Worm (Caenorhabditis elegans) whole organism, early embryonic: ENCODE results near the gene far-5.

Source experiments
- B0310.2 ChIP-seq: sonication (generic microtip); optimal IDR thresholded peaks from 2 replicates; lab custom pipeline; 2016; ENCODE audit warnings: mild to moderate bottlenecking, missing genetic modification characterization, missing compliant biosample characterization
- F13C5.2 ChIP-seq: sonication (generic microtip); optimal IDR thresholded peaks from 2 replicates; lab custom pipeline; 2017; ENCODE audit warnings: mild to moderate bottlenecking, missing genetic modification characterization, inconsistent platforms, missing compliant biosample characterization
- aly-1 ChIP-seq: sonication (generic microtip); optimal IDR thresholded peaks from 2 replicates; lab custom pipeline; 2016; ENCODE audit warnings: missing genetic modification characterization, missing compliant biosample characterization
- ama-1 ChIP-seq: fragments of 150-350 bp; optimal IDR thresholded peaks from 2 replicates; lab custom pipeline; 2014
- ceh-13 ChIP-seq: fragments of 200-800 bp; sonication (Bioruptor generic); optimal IDR thresholded peaks from 2 replicates; lab custom pipeline; 2018; ENCODE audit warnings: mild to moderate bottlenecking, missing genetic modification characterization, missing compliant biosample characterization
- ceh-36 ChIP-seq: sonication (generic microtip); optimal IDR thresholded peaks from 2 replicates; lab custom pipeline; 2016; ENCODE audit warnings: missing genetic modification characterization, inconsistent platforms, missing compliant biosample characterization
- ets-7 ChIP-seq: sonication (generic microtip); optimal IDR thresholded peaks from 2 replicates; lab custom pipeline; 2016; ENCODE audit warnings: missing genotype, missing genetic modification characterization, missing compliant biosample characterization
- flt-1 ChIP-seq: fragments of 200-800 bp; sonication (Bioruptor generic); IDR thresholded peaks from 2 replicates; pipeline ENCODE4 v1.3.6; 2022; ENCODE audit warnings: missing genetic modification characterization, missing compliant biosample characterization
- hmbx-1 ChIP-seq: sonication (generic microtip); optimal IDR thresholded peaks from 2 replicates; lab custom pipeline; 2016; ENCODE audit warnings: mild to moderate bottlenecking, missing genetic modification characterization, missing compliant biosample characterization
- hmg-4 ChIP-seq: fragments of 200-800 bp; sonication (Bioruptor generic); optimal IDR thresholded peaks from 2 replicates; lab custom pipeline; 2018; ENCODE audit warnings: mild to moderate bottlenecking, missing genetic modification characterization, missing compliant biosample characterization
- hnd-1 ChIP-seq: sonication (generic microtip); optimal IDR thresholded peaks from 2 replicates; lab custom pipeline; 2016; ENCODE audit warnings: missing genetic modification characterization, missing compliant biosample characterization
- pes-1 ChIP-seq: fragments of 200-800 bp; sonication (Bioruptor generic); IDR thresholded peaks from 2 replicates; pipeline ENCODE4 v1.3.6; 2022; ENCODE audit warnings: missing genetic modification reagents, missing genetic modification characterization, missing compliant biosample characterization
- scrt-1 ChIP-seq: fragments of 200-800 bp; sonication (Bioruptor generic); IDR thresholded peaks from 2 replicates; pipeline ENCODE4 v1.3.6; 2022; ENCODE audit warnings: missing genetic modification characterization, missing compliant biosample characterization
- sea-1 ChIP-seq: fragments of 200-800 bp; sonication (Bioruptor generic); conservative IDR thresholded peaks from 2 replicates; pipeline ENCODE4 v1.3.6; 2022; ENCODE audit warnings: missing genetic modification characterization, missing compliant biosample characterization
- tbx-11 ChIP-seq: fragments of 200-800 bp; sonication (Bioruptor generic); IDR thresholded peaks from 2 replicates; pipeline ENCODE4 v1.3.6; 2022; ENCODE audit warnings: missing genetic modification characterization, missing compliant biosample characterization
- tbx-37 ChIP-seq: fragments of 200-800 bp; sonication (Bioruptor generic); conservative IDR thresholded peaks from 2 replicates; pipeline ENCODE4 v1.3.6; 2022; ENCODE audit warnings: missing genetic modification reagents, missing genetic modification characterization, missing compliant biosample characterization
- tra-4 ChIP-seq: sonication (generic microtip); optimal IDR thresholded peaks from 2 replicates; lab custom pipeline; 2017; ENCODE audit warnings: missing genetic modification characterization, missing compliant biosample characterization

Gene far-5

DNA sequence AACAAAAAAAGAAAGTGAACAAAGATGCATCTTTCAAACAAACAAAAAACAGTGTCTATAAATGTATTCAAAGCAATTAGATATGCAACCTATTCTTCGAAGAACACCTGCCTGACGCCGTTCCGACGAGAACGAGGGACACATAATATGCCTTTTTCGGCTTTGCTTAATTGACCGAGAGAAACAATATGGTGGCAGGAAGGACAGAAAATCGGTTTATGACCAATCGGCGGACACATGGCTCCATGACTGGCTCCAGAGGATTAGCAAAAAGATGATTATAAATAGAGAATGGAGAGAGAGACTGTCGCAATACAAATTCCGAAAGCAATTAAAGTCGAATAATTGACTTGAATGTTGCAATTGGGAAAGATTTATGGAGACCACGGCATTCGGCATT, 22.9 kb downstream of the far-5 start:
- no peak for TF ChIP-seq pes-1
- TF ChIP-seq ceh-13 (GFP tag; lab: Kevin White, UChicago), result no peak
- TF ChIP-seq aly-1, result no peak
- TF ChIP-seq B0310.2, result no peak
- TF ChIP-seq tra-4, result no peak
- no peak for TF ChIP-seq sea-1
- no peak for TF ChIP-seq tbx-37 (GFP tag; lab: Robert Waterston, UW)
- no peak for TF ChIP-seq hmg-4
- no peak for TF ChIP-seq hnd-1 (tag; lab: Kevin White, UChicago)
- TF ChIP-seq ceh-36 (tag; lab: Kevin White, UChicago), result no peak
- no peak for TF ChIP-seq scrt-1
- no peak for TF ChIP-seq flt-1
- TF ChIP-seq F13C5.2 (tag; lab: Kevin White, UChicago), result no peak
- no peak for TF ChIP-seq tbx-11 (GFP tag; lab: Robert Waterston, UW)
- no peak for TF ChIP-seq ama-1 (lab: Kevin White, UChicago)
- no peak for TF ChIP-seq hmbx-1 (tag; lab: Kevin White, UChicago)
- no peak for TF ChIP-seq ets-7

DNA sequence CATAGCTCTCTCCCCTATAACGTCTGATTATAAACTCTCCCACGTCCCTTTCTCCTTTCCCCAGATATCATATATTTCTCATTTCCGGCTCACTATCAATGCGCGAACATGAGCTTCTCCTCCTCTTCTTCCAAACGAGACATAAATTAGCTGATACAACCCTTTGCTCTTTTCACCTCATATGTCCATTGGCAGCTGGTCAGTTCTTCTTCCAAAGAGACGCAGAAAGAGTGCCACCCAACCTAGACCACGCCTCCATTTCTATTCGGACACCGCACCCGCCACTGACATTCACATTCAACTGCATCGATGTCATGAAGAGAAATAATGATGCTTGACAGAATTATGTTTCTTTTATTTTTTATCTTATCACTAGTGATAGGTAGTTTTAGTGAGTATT, 23.4 kb downstream of the far-5 start, which contains the start of gene fmi-1:
fmi-1 (plus strand) TSS at position 301 of the 400 bp plus-strand sequence.
- TF ChIP-seq pes-1, result no peak
- no peak for TF ChIP-seq hnd-1 (tag; lab: Kevin White, UChicago)
- TF ChIP-seq ceh-36 (tag; lab: Kevin White, UChicago), result no peak
- TF ChIP-seq ama-1 (lab: Kevin White, UChicago), result no peak
- TF ChIP-seq F13C5.2 (tag; lab: Kevin White, UChicago), result no peak
- TF ChIP-seq sea-1, result no peak
- TF ChIP-seq hmg-4, result no peak
- no peak for TF ChIP-seq ceh-13 (GFP tag; lab: Kevin White, UChicago)
- TF ChIP-seq tbx-37 (GFP tag; lab: Robert Waterston, UW), result no peak

DNA sequence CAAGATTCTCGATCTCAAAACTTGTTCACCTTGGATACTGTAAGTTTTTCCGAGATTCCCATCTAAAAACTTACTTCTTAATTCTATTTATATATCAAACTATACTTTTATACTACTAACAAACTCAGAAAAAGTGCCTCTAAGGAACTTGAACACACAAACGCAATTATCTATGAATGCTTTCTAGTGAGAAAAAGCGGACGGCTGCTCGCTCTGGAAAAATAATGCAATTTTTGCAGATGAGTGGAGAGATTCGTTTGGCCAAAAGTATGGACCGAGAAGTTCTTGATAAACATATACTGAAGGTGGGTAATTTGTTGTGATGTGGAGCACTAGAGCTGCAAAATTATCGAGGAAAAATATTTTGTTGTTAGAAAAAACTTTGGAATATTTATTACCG, 24.6 kb downstream of the far-5 start:
- no peak for TF ChIP-seq ama-1 (lab: Kevin White, UChicago)
- no peak for TF ChIP-seq scrt-1
- TF ChIP-seq hnd-1 (tag; lab: Kevin White, UChicago), result no peak
- no peak for TF ChIP-seq tbx-37 (GFP tag; lab: Robert Waterston, UW)
- no peak for TF ChIP-seq hmbx-1 (tag; lab: Kevin White, UChicago)
- TF ChIP-seq ceh-36 (tag; lab: Kevin White, UChicago), result no peak
- TF ChIP-seq ceh-13 (GFP tag; lab: Kevin White, UChicago), result no peak
- no peak for TF ChIP-seq tra-4
- TF ChIP-seq F13C5.2 (tag; lab: Kevin White, UChicago), result no peak
- TF ChIP-seq pes-1, result no peak
- TF ChIP-seq tbx-11 (GFP tag; lab: Robert Waterston, UW), result no peak
- no peak for TF ChIP-seq aly-1
- TF ChIP-seq hmg-4, result no peak

DNA sequence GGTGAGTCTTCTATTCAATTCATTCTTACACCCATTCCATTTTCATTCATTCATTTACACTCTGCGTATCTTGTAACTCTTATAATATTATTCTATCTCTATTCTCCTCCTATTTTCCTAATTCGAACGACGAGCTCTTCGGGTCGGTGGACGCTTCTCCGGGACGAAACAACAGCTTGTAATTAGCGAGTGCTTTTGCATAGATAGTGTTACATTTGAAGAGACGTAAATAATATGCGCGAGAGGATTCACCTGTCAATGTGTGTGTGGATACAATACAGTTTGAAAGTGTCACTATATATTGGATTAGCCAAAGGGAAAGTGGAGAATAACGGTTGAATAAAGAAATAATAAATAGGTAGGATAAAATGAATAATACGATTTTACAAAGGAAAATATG, 25.3 kb downstream of the far-5 start:
- TF ChIP-seq scrt-1, result no peak
- no peak for TF ChIP-seq tra-4
- TF ChIP-seq hmbx-1 (tag; lab: Kevin White, UChicago), result no peak
- TF ChIP-seq aly-1, result no peak
- no peak for TF ChIP-seq F13C5.2 (tag; lab: Kevin White, UChicago)
- TF ChIP-seq tbx-11 (GFP tag; lab: Robert Waterston, UW), result no peak
- TF ChIP-seq ets-7, result no peak
- TF ChIP-seq ama-1 (lab: Kevin White, UChicago), result no peak
- TF ChIP-seq sea-1, result no peak

DNA sequence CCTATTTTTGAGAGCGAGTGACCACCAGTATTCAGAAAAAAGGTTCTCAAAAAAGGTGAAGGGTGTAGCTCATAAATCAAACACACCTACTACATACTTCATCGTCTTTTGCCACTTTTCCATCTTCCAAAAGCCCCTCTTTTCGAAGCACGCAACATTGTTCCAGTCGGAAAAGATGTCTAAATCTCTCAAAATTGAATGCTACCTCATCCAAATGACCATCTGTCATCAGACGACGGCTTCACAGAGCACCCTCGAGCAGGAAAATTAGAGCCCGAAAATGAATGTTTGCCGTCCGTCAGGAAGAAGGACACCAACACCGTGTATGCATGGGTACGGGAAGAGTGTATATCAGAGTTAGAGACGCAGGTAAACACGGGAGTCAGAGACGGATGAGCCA, 26.2 kb downstream of the far-5 start:
- TF ChIP-seq hmbx-1 (tag; lab: Kevin White, UChicago) (no peak), aly-1 (no peak), tbx-37 (GFP tag; lab: Robert Waterston, UW) (no peak), tra-4 (no peak), hnd-1 (tag; lab: Kevin White, UChicago) (no peak), ama-1 (lab: Kevin White, UChicago) (no peak)

DNA sequence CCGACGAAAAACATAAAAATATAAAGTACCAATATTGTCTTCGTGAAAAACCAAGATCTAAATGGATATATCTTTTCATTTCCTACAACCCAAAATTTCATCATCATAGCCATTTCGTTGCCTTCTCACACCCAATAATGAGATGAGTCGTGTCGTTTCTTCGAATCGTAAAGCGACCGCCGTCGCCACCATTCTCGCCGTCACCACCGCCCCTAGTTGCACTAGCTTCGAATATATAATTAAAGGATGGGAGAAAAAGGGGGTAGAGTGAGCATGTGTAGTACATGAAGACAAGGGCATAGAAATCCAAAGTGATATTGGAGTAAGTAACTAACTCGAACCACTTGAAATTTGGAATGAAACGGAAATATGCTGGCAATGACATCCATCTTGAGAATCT, 26.9 kb downstream of the far-5 start:
- TF ChIP-seq ceh-36 (tag; lab: Kevin White, UChicago) (no peak), hmg-4 (no peak), scrt-1 (no peak), pes-1 (no peak), hmbx-1 (tag; lab: Kevin White, UChicago) (no peak), tbx-11 (GFP tag; lab: Robert Waterston, UW) (no peak), sea-1 (no peak), tra-4 (no peak)

DNA sequence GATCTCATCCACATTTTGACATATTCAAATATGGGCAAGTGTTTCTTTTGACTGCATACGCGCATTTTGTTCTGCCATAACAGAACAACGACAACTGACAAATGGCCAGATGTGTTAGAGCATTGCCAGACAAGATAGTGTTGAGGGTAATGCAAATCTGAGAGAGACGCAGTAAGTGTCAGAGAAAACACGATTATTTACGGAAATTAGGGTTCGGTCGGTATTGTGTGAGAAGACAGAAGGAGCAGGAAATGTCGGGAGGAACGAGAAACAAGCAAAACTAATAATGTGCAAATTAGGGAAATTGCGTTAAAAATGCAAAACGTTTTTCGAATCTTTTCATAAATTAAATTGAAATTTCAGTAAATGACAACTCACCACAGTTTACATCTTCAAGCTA, 29.1 kb downstream of the far-5 start:
- TF ChIP-seq hmbx-1 (tag; lab: Kevin White, UChicago), result no peak
- no peak for TF ChIP-seq ama-1 (lab: Kevin White, UChicago)
- no peak for TF ChIP-seq hnd-1 (tag; lab: Kevin White, UChicago)
- TF ChIP-seq aly-1, result no peak
- TF ChIP-seq ceh-13 (GFP tag; lab: Kevin White, UChicago), result no peak
- TF ChIP-seq tbx-37 (GFP tag; lab: Robert Waterston, UW), result no peak
- no peak for TF ChIP-seq flt-1
- no peak for TF ChIP-seq scrt-1
- TF ChIP-seq F13C5.2 (tag; lab: Kevin White, UChicago), result no peak
- TF ChIP-seq hmg-4, result no peak
- no peak for TF ChIP-seq tbx-11 (GFP tag; lab: Robert Waterston, UW)
- no peak for TF ChIP-seq ceh-36 (tag; lab: Kevin White, UChicago)
- no peak for TF ChIP-seq pes-1
- TF ChIP-seq sea-1, result no peak
- TF ChIP-seq B0310.2, result no peak
- no peak for TF ChIP-seq tra-4
- TF ChIP-seq ets-7, result no peak

DNA sequence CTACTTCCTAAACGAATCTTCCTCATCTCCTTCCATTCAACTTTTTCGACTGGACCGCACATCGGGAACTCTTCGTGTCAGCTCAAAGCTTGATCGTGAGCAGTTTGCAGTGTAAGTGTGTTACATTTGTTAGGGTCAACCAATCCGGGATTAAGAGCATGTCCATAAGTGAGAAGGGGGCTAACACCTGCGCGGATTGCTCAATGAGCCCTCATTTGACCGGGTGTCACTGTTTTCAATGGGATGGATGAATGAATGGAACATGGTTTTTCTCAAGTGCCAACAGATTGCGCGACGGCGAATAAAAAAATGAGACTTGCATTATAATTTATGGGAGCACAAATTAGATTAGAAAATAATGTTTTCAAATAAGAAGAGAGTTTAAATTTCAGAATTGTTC, 29.9 kb downstream of the far-5 start:
- TF ChIP-seq hmg-4 (no peak), F13C5.2 (tag; lab: Kevin White, UChicago) (no peak), aly-1 (no peak), ama-1 (lab: Kevin White, UChicago) (no peak), ceh-36 (tag; lab: Kevin White, UChicago) (no peak), tra-4 (no peak), ceh-13 (GFP tag; lab: Kevin White, UChicago) (no peak), ets-7 (no peak)
